Worm (Caenorhabditis elegans): ENCODE measurements around the gene cytb-5.1.

DNA sequence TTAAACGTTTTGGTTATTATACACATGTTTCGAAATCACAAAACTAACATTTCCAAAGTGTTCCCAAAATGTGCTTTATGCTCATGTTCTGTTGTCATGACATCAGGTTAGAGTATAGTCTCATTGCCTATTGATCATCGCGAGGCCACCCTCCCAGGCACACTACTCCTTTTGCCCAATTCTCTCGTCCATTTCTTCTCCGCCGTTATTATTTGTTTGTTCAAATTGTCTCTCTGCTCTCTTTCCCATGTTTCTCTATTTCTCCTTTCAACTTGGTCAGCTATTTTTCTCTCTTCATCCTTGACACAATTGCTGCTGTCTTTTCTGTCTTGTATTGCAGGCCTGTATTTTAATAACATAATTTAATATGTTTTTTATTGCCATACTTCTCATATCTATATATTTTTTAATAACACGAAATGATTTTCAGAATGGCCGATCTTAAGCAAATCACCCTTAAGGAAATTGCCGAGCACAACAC lies at the start of gene cytb-5.1:
- peak; percentile 39; the same call in 1 of the 2 replicates for TF ChIP-seq pha-4 (GFP tag; IDR thresholded peaks at IDR 0.05)
- TF ChIP-seq pha-4 (tag; optimal IDR thresholded peaks at IDR 0.05), result peak; percentile 58
- TF ChIP-seq mxl-2 (GFP tag; conservative IDR thresholded peaks at IDR 0.05), result no peak
- no peak for TF ChIP-seq dpl-1 (GFP tag; optimal IDR thresholded peaks at IDR 0.05)
- TF ChIP-seq lin-39 (tag; optimal IDR thresholded peaks at IDR 0.05), result no peak
- TF ChIP-seq nhr-237 (tag; optimal IDR thresholded peaks at IDR 0.05), result no peak
- peak; percentile 15 for TF ChIP-seq nhr-11 (tag; optimal IDR thresholded peaks at IDR 0.05)
- no peak for TF ChIP-seq unc-39 (tag; optimal IDR thresholded peaks at IDR 0.05)
- TF ChIP-seq unc-62 (GFP tag; optimal IDR thresholded peaks at IDR 0.05 in 1 of 2), result peak in 1 of 2 experiments; percentile 70
- no peak for TF ChIP-seq unc-62 (tag; optimal IDR thresholded peaks at IDR 0.05)
- TF ChIP-seq ZK546.5 (tag; optimal IDR thresholded peaks at IDR 0.05), result no peak
- peak; percentile 36 for TF ChIP-seq nhr-77 (tag; optimal IDR thresholded peaks at IDR 0.05)
- no peak for TF ChIP-seq madf-9 (GFP tag; conservative IDR thresholded peaks at IDR 0.05)
- TF ChIP-seq egl-27 (tag; optimal IDR thresholded peaks at IDR 0.05), result no peak

All from whole organism, L4 larva.